Worm (Caenorhabditis elegans) whole organism, L3 larva: ENCODE measurements around the gene pgph-1.

ENCODE experiments used
- ZK546.5 ChIP-seq: sonication (generic microtip); optimal IDR thresholded peaks from 2 replicates; lab custom pipeline; 2017; ENCODE audit warnings: missing biosample characterization, missing genetic modification characterization
- ama-1 ChIP-seq: fragments of 150-350 bp; optimal IDR thresholded peaks from 2 replicates; lab custom pipeline; 2018
- ceh-16 ChIP-seq: sonication (generic microtip); optimal IDR thresholded peaks from 2 replicates; lab custom pipeline; 2017; ENCODE audit warnings: missing biosample characterization, missing genetic modification characterization
- egl-27 ChIP-seq: sonication (generic microtip); optimal IDR thresholded peaks from 4 replicates; lab custom pipeline; 2017; ENCODE audit warnings: missing biosample characterization, missing genetic modification reagents, missing genetic modification characterization
- egl-5 ChIP-seq: fragments of 150-350 bp; optimal IDR thresholded peaks from 2 replicates; lab custom pipeline; 2017; ENCODE audit warnings: missing biosample characterization, missing genetic modification reagents, missing genetic modification characterization, inconsistent platforms
- elt-2 ChIP-seq: sonication (generic microtip); optimal IDR thresholded peaks from 2 replicates; lab custom pipeline; 2016; ENCODE audit warnings: missing genetic modification reagents, mild to moderate bottlenecking, missing genetic modification characterization, missing compliant biosample characterization
- elt-3 ChIP-seq, 3 experiments: fragments of 150-350 bp in 1 of 3; sonication (generic microtip) in 2 of 3; optimal IDR thresholded peaks; 2 replicates in 2 of 3; 4 replicates in 1 of 3; lab custom pipeline; 2014 to 2017; ENCODE audit warnings: missing biosample characterization in 3 of 3, missing genetic modification characterization in 3 of 3
- hmg-11 ChIP-seq: sonication (generic microtip); optimal IDR thresholded peaks from 2 replicates; lab custom pipeline; 2016; ENCODE audit warnings: missing genetic modification characterization, missing compliant biosample characterization
- lin-15B ChIP-seq: fragments of 150-350 bp; optimal IDR thresholded peaks from 2 replicates; lab custom pipeline; 2014; ENCODE audit warnings: missing biosample characterization, missing genetic modification characterization
- mml-1 ChIP-seq: fragments of 150-350 bp; sonication (generic microtip); optimal IDR thresholded peaks from 3 replicates; lab custom pipeline; 2014; ENCODE audit warnings: missing biosample characterization, missing genetic modification characterization
- nhr-11 ChIP-seq: fragments of 150-350 bp; optimal IDR thresholded peaks from 2 replicates; lab custom pipeline; 2014; ENCODE audit warnings: missing biosample characterization, missing genetic modification characterization
- nhr-12 ChIP-seq: fragments of 150-350 bp; optimal IDR thresholded peaks from 2 replicates; lab custom pipeline; 2014; ENCODE audit warnings: missing biosample characterization, missing genetic modification characterization
- nhr-43 ChIP-seq: sonication (generic microtip); optimal IDR thresholded peaks from 2 replicates; lab custom pipeline; 2016; ENCODE audit warnings: mild to moderate bottlenecking, missing genetic modification characterization, missing compliant biosample characterization; ENCODE audit not compliant: poor library complexity, severe bottlenecking
- nhr-76 ChIP-seq: fragments of 150-350 bp; sonication (generic microtip); optimal IDR thresholded peaks from 5 replicates; lab custom pipeline; 2014; ENCODE audit warnings: missing biosample characterization, missing genetic modification characterization
- ztf-11 ChIP-seq: fragments of 150-350 bp; optimal IDR thresholded peaks from 2 replicates; lab custom pipeline; 2014; ENCODE audit warnings: missing biosample characterization, missing genetic modification characterization

pgph-1 gene

ce11 chrV:5705510-5705909 lies 47.8 kb downstream of the pgph-1 start, which contains the start of gene peli-1:
Gene peli-1, plus strand, starts transcription at chrV:5705810.
- TF ChIP-seq nhr-43 (tag; lab: Kevin White, UChicago) (no peak), egl-5 (tag; lab: Kevin White, UChicago) (no peak), elt-2 (tag; lab: Kevin White, UChicago) (no peak), nhr-12 (tag; lab: Kevin White, UChicago) (no peak), elt-3 (tag; optimal IDR thresholded peaks at IDR 0.05; lab: Kevin White, UChicago) (no peak), ama-1 (lab: Kevin White, UChicago) (no peak), ceh-16 (tag; lab: Kevin White, UChicago) (no peak), ZK546.5 (tag; lab: Kevin White, UChicago) (no peak), nhr-76 (tag; lab: Kevin White, UChicago) (no peak), ztf-11 (tag; lab: Kevin White, UChicago) (no peak), lin-15B (tag; lab: Kevin White, UChicago) (no peak), mml-1 (tag; lab: Kevin White, UChicago) (no peak), egl-27 (tag; lab: Kevin White, UChicago) (no peak)
- TF ChIP-seq, all 47 proteins: peak for 0

- TF ChIP-seq nhr-11 (tag; lab: Kevin White, UChicago) (peak; percentile 46), hmg-11 (tag; lab: Kevin White, UChicago) (no peak)
Observed at ce11 chrV:5704467-5704866, 48.9 kb downstream of the pgph-1 start.
